Fruit fly (Drosophila melanogaster) whole organism, embryonic: Measurements from ENCODE around the gene Usp1.

Experiments used
- Aef1 ChIP-seq: fragments of 200-800 bp; sonication (Bioruptor generic); IDR thresholded peaks from 3 replicates; pipeline ENCODE4 v1.3.6; 2022; ENCODE audit warnings: missing biosample characterization, missing genetic modification characterization
- Awh ChIP-seq: fragments of 200-800 bp; sonication (Bioruptor generic); IDR thresholded peaks from 2 replicates; pipeline ENCODE4, ENCODE4 v1.3.6; 2022; ENCODE audit warnings: missing biosample characterization, missing genetic modification characterization
- Blimp-1 ChIP-seq: fragments of 200-800 bp; sonication (Bioruptor generic); optimal IDR thresholded peaks from 3 replicates; lab custom pipeline; 2018; ENCODE audit warnings: missing biosample characterization, missing genetic modification characterization, mild to moderate bottlenecking, moderate library complexity, missing genetic modification reagents
- CG11085 ChIP-seq: fragments of 200-800 bp; sonication (Bioruptor generic); IDR thresholded peaks from 2 replicates; pipeline ENCODE4 v1.3.6; 2022; ENCODE audit warnings: missing biosample characterization, missing genetic modification characterization
- CG11560 ChIP-seq: fragments of 200-800 bp; sonication (Bioruptor generic); IDR thresholded peaks from 3 replicates; pipeline ENCODE4 v1.3.6; 2022; ENCODE audit warnings: missing biosample characterization, missing genetic modification characterization
- CG12071 ChIP-seq: fragments of 200-800 bp; sonication (Bioruptor generic); optimal IDR thresholded peaks from 3 replicates; lab custom pipeline; 2018; ENCODE audit warnings: missing biosample characterization, mild to moderate bottlenecking, missing genetic modification characterization
- CG12219 ChIP-seq: fragments of 200-800 bp; sonication (Bioruptor generic); optimal IDR thresholded peaks from 3 replicates; lab custom pipeline; 2018; ENCODE audit warnings: missing biosample characterization, mild to moderate bottlenecking, missing genetic modification characterization
- CG12299 ChIP-seq: fragments of 200-800 bp; sonication (Bioruptor generic); optimal IDR thresholded peaks from 2 replicates; lab custom pipeline; 2018; ENCODE audit warnings: missing biosample characterization, mild to moderate bottlenecking, missing genetic modification characterization
- CG12391 ChIP-seq: fragments of 200-800 bp; sonication (Bioruptor generic); optimal IDR thresholded peaks from 3 replicates; lab custom pipeline; 2018; ENCODE audit warnings: missing biosample characterization, mild to moderate bottlenecking, missing genetic modification characterization, moderate library complexity
- CG14050 ChIP-seq: fragments of 200-800 bp; sonication (Bioruptor generic); IDR thresholded peaks from 3 replicates; pipeline ENCODE4 v1.3.6; 2022; ENCODE audit warnings: missing biosample characterization, missing genetic modification characterization
- CG1529 ChIP-seq: fragments of 200-800 bp; sonication (Bioruptor generic); optimal IDR thresholded peaks from 3 replicates; lab custom pipeline; 2018; ENCODE audit warnings: missing biosample characterization, missing genetic modification characterization
- CG18599 ChIP-seq: fragments of 200-800 bp; sonication (Bioruptor generic); optimal IDR thresholded peaks from 3 replicates; lab custom pipeline; 2017; ENCODE audit warnings: missing biosample characterization, missing genetic modification characterization, mild to moderate bottlenecking, moderate library complexity, missing genetic modification reagents
- CG18764 ChIP-seq: fragments of 200-800 bp; sonication (Bioruptor generic); optimal IDR thresholded peaks from 3 replicates; lab custom pipeline; 2016; ENCODE audit warnings: missing biosample characterization, missing genetic modification characterization
- CG32772 ChIP-seq: fragments of 200-800 bp; sonication (Bioruptor generic); IDR thresholded peaks from 2 replicates; pipeline ENCODE4 v1.3.6; 2022; ENCODE audit warnings: missing biosample characterization, missing genetic modification characterization
- CG8388 ChIP-seq: fragments of 200-800 bp; sonication (Bioruptor generic); optimal IDR thresholded peaks from 2 replicates; lab custom pipeline; 2019; ENCODE audit warnings: missing biosample characterization, mild to moderate bottlenecking, missing genetic modification characterization, moderate library complexity
- Dek ChIP-seq: fragments of 200-800 bp; sonication (Bioruptor generic); optimal IDR thresholded peaks from 3 replicates; lab custom pipeline; 2019; ENCODE audit warnings: missing biosample characterization, mild to moderate bottlenecking, missing genetic modification characterization, moderate library complexity
- E2f2 ChIP-seq: fragments of 200-800 bp; sonication (Bioruptor generic); IDR thresholded peaks from 2 replicates; pipeline ENCODE4 v1.3.6; 2022; ENCODE audit warnings: missing biosample characterization, missing genetic modification characterization
- Eip74EF ChIP-seq, 2 experiments: fragments of 200-800 bp in 1 of 2; fragments of >200 bp in 1 of 2; sonication (Bioruptor generic) in 1 of 2; optimal IDR thresholded peaks; 2 replicates each; lab custom pipeline; 2017 to 2019; ENCODE audit warnings: missing biosample characterization in 2 of 2, missing genetic modification characterization in 2 of 2, mild to moderate bottlenecking in 1 of 2, moderate library complexity in 1 of 2
- HmgD ChIP-seq: fragments of 200-800 bp; sonication (Bioruptor generic); optimal IDR thresholded peaks from 3 replicates; lab custom pipeline; 2016; ENCODE audit warnings: missing biosample characterization, missing genetic modification characterization
- Lhr ChIP-seq: fragments of 200-800 bp; sonication (Bioruptor generic); optimal IDR thresholded peaks from 3 replicates; lab custom pipeline; 2017; ENCODE audit warnings: mild to moderate bottlenecking, missing biosample characterization, missing genetic modification reagents, missing genetic modification characterization
- Mes4 ChIP-seq: fragments of 200-800 bp; sonication (Bioruptor generic); optimal IDR thresholded peaks from 2 replicates; lab custom pipeline; 2016; ENCODE audit warnings: missing biosample characterization, missing genetic modification characterization
- Optix ChIP-seq: fragments of 200-800 bp; sonication (Bioruptor generic); IDR thresholded peaks from 3 replicates; pipeline ENCODE4 v1.3.6; 2022; ENCODE audit warnings: missing biosample characterization, missing genetic modification characterization
- Scr ChIP-seq: fragments of 200-800 bp; sonication (Bioruptor generic); IDR thresholded peaks from 2 replicates; pipeline ENCODE4 v1.3.6; 2022; ENCODE audit warnings: missing biosample characterization, missing genetic modification characterization; ENCODE audit not compliant: partially characterized antibody
- Spps ChIP-seq: fragments of 200-800 bp; sonication (Bioruptor generic); optimal IDR thresholded peaks from 2 replicates; lab custom pipeline; 2018; ENCODE audit warnings: missing biosample characterization, mild to moderate bottlenecking, missing genetic modification characterization
- Ssrp ChIP-seq: fragments of 200-800 bp; sonication (Bioruptor generic); optimal IDR thresholded peaks from 2 replicates; lab custom pipeline; 2018; ENCODE audit warnings: missing biosample characterization, mild to moderate bottlenecking, missing genetic modification characterization, moderate library complexity
- YL-1 ChIP-seq: fragments of 200-800 bp; sonication (Bioruptor generic); optimal IDR thresholded peaks from 3 replicates; lab custom pipeline; 2017; ENCODE audit warnings: missing biosample characterization, mild to moderate bottlenecking, missing genetic modification characterization
- al ChIP-seq: fragments of 200-800 bp; sonication (Bioruptor generic); IDR thresholded peaks from 2 replicates; pipeline ENCODE4 v1.3.6; 2022; ENCODE audit warnings: missing biosample characterization, missing genetic modification characterization
- bbx ChIP-seq: fragments of 200-800 bp; sonication (Bioruptor generic); IDR thresholded peaks from 2 replicates; pipeline ENCODE4 v1.3.6; 2022; ENCODE audit warnings: missing biosample characterization, missing genetic modification characterization; ENCODE audit not compliant: partially characterized antibody
- cato ChIP-seq: fragments of 200-800 bp; sonication (Bioruptor generic); optimal IDR thresholded peaks from 2 replicates; lab custom pipeline; 2016; ENCODE audit warnings: missing biosample characterization, missing genetic modification characterization, borderline replicate concordance
- fru ChIP-seq: fragments of >200 bp; optimal IDR thresholded peaks from 2 replicates; lab custom pipeline; 2017
- ftz-f1 ChIP-seq: fragments of 200-800 bp; sonication (Bioruptor generic); optimal IDR thresholded peaks from 2 replicates; lab custom pipeline; 2016; ENCODE audit warnings: missing biosample characterization, missing genetic modification characterization
- grn ChIP-seq: fragments of 200-800 bp; sonication (Bioruptor generic); optimal IDR thresholded peaks from 3 replicates; lab custom pipeline; 2017; ENCODE audit warnings: missing biosample characterization, missing genetic modification characterization
- gro ChIP-seq: fragments of 200-800 bp; sonication (Bioruptor generic); optimal IDR thresholded peaks from 2 replicates; lab custom pipeline; 2016; ENCODE audit warnings: missing biosample characterization, missing genetic modification characterization
- gsb-n ChIP-seq: fragments of 200-800 bp; sonication (Bioruptor generic); optimal IDR thresholded peaks from 3 replicates; lab custom pipeline; 2018; ENCODE audit warnings: missing biosample characterization, mild to moderate bottlenecking, missing genetic modification characterization
- jing ChIP-seq: fragments of 200-800 bp; sonication (Bioruptor generic); optimal IDR thresholded peaks from 2 replicates; lab custom pipeline; 2018; ENCODE audit warnings: missing biosample characterization, mild to moderate bottlenecking, missing genetic modification characterization
- jumu ChIP-seq: fragments of 200-800 bp; sonication (Bioruptor generic); optimal IDR thresholded peaks from 3 replicates; lab custom pipeline; 2016; ENCODE audit warnings: missing biosample characterization, missing genetic modification characterization
- kni ChIP-seq: fragments of 200-800 bp; sonication (Bioruptor generic); optimal IDR thresholded peaks from 3 replicates; lab custom pipeline; 2017; ENCODE audit warnings: mild to moderate bottlenecking, missing biosample characterization, missing genetic modification reagents, missing genetic modification characterization
- lilli ChIP-seq: fragments of 200-800 bp; sonication (Bioruptor generic); optimal IDR thresholded peaks from 3 replicates; lab custom pipeline; 2016; ENCODE audit warnings: missing biosample characterization, missing genetic modification characterization
- mirr ChIP-seq: fragments of 200-800 bp; sonication (Bioruptor generic); optimal IDR thresholded peaks from 3 replicates; lab custom pipeline; 2018; ENCODE audit warnings: missing biosample characterization, mild to moderate bottlenecking, missing genetic modification characterization
- nau ChIP-seq: fragments of 200-800 bp; sonication (Bioruptor generic); optimal IDR thresholded peaks from 3 replicates; lab custom pipeline; 2017; ENCODE audit warnings: missing biosample characterization, mild to moderate bottlenecking, missing genetic modification characterization, missing genetic modification reagents
- row ChIP-seq: fragments of 200-800 bp; sonication (Bioruptor generic); IDR thresholded peaks from 3 replicates; pipeline ENCODE4 v1.3.6; 2022; ENCODE audit warnings: missing biosample characterization, missing genetic modification characterization
- sens ChIP-seq: fragments of 200-800 bp; sonication (Bioruptor generic); peaks from one replicate; lab custom pipeline; 2016; ENCODE audit warnings: missing biosample characterization, missing genetic modification characterization
- shn ChIP-seq: fragments of 200-800 bp; sonication (Bioruptor generic); optimal IDR thresholded peaks from 3 replicates; lab custom pipeline; 2016; ENCODE audit warnings: missing biosample characterization, missing genetic modification characterization
- sim ChIP-seq: fragments of 200-800 bp; sonication (Bioruptor generic); IDR thresholded peaks from 2 replicates; pipeline ENCODE4 v1.3.6; 2022; ENCODE audit warnings: missing biosample characterization, missing genetic modification characterization
- slp2 ChIP-seq: fragments of 200-800 bp; sonication (Bioruptor generic); optimal IDR thresholded peaks from 2 replicates; lab custom pipeline; 2016; ENCODE audit warnings: missing biosample characterization, missing genetic modification characterization
- so ChIP-seq: fragments of 200-800 bp; sonication (Bioruptor generic); IDR thresholded peaks from 3 replicates; pipeline ENCODE4 v1.3.6; 2022; ENCODE audit warnings: missing biosample characterization, missing genetic modification characterization
- stc ChIP-seq: fragments of 200-800 bp; sonication (Bioruptor generic); IDR thresholded peaks from 2 replicates; pipeline ENCODE4 v1.3.6; 2022; ENCODE audit warnings: missing biosample characterization, missing genetic modification characterization
- tgo ChIP-seq: fragments of 200-800 bp; sonication (Bioruptor generic); IDR thresholded peaks from 3 replicates; pipeline ENCODE4 v1.3.6; 2022; ENCODE audit warnings: missing biosample characterization, missing genetic modification characterization
- trem ChIP-seq: fragments of 200-800 bp; optimal IDR thresholded peaks from 3 replicates; lab custom pipeline; 2019; ENCODE audit warnings: missing biosample characterization, mild to moderate bottlenecking, missing genetic modification characterization, moderate library complexity
- unc-4 ChIP-seq: fragments of 200-800 bp; sonication (Bioruptor generic); IDR thresholded peaks from 2 replicates; pipeline ENCODE4 v1.3.6; 2022; ENCODE audit warnings: missing biosample characterization, missing genetic modification characterization; ENCODE audit not compliant: partially characterized antibody
- wdn ChIP-seq: fragments of 200-800 bp; sonication (Bioruptor generic); IDR thresholded peaks from 2 replicates; pipeline ENCODE4 v1.3.6; 2022; ENCODE audit warnings: missing biosample characterization, missing genetic modification characterization

Gene Usp1

DNA sequence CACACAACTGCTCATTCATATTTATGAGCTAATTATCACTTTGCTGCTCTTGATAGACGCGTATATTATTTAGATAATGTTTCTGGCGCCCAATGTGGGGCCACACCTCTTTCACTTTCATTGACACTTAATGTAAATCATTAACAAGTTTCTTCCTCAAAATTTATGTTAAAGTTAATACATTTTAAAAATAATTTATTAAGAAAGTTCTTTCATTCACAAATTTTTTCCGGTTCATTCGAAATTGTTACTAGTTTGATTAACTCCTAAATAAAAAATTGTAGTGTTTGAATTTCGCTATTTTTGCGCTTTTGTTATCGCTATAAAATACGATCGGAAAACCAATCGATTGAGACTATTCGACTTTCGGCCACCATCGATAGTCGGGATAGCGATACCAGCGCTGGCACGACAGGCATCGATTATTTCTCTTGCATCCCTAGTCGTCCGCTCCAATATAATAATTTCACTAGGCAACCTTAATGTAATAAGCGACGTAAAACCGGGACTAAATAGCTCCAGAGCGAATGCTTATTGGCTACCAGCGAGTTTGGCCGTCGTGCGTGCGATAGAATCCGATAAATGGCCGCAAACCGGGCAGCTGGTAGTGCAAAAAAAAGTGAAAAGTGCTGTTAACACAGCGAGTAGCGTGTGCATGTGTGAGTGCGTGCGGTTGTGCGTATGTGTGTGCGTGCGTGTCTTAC is at the start of gene Usp1 (continued):
- no peak for TF ChIP-seq shn
- no peak for TF ChIP-seq Aef1
- peak; percentile 91 for TF ChIP-seq unc-4 (GFP tag; lab: Robert Waterston, UW)
- TF ChIP-seq CG12391 (tag; lab: Kevin White, UChicago), result peak; percentile 12
- no peak for TF ChIP-seq wdn
- TF ChIP-seq CG8388 (GFP tag; lab: Kevin White, UChicago), result no peak
- TF ChIP-seq grn, result no peak
- TF ChIP-seq trem (tag; lab: Kevin White, UChicago), result peak; percentile 54
- TF ChIP-seq nau (GFP tag; lab: Kevin White, UChicago), result no peak
- peak; percentile 97 for TF ChIP-seq bbx (GFP tag; lab: Robert Waterston, UW)
- no peak for TF ChIP-seq Mes4 (GFP tag; lab: Kevin White, UChicago)
- TF ChIP-seq CG32772 (GFP tag; lab: Robert Waterston, UW), result no peak
- TF ChIP-seq mirr (GFP tag; lab: Kevin White, UChicago), result peak; percentile 18
- no peak for TF ChIP-seq slp2 (GFP tag; lab: Kevin White, UChicago)
- no peak for TF ChIP-seq CG12219 (GFP tag; lab: Kevin White, UChicago)
- TF ChIP-seq stc (GFP tag; lab: Robert Waterston, UW), result no peak
- peak; percentile 65 for TF ChIP-seq gro (GFP tag; lab: Kevin White, UChicago)
- peak; percentile 94 for TF ChIP-seq E2f2 (GFP tag; lab: Robert Waterston, UW)
- TF ChIP-seq so (GFP tag; lab: Robert Waterston, UW), result no peak
- TF ChIP-seq CG11085, result no peak
- TF ChIP-seq Ssrp (tag; lab: Kevin White, UChicago), result no peak
- no peak for TF ChIP-seq fru (lab: Kevin White, UChicago)
- peak; percentile 100 for TF ChIP-seq CG11560 (tag; lab: Robert Waterston, UW)
- peak; percentile 93 for TF ChIP-seq Scr (GFP tag; lab: Robert Waterston, UW)
- TF ChIP-seq lilli (GFP tag; lab: Kevin White, UChicago), result peak; percentile 27
- TF ChIP-seq Dek (tag; lab: Kevin White, UChicago), result peak; percentile 14
- TF ChIP-seq CG12071, result no peak
- TF ChIP-seq CG18764, result no peak
- TF ChIP-seq Eip74EF (GFP tag; optimal IDR thresholded peaks at IDR 0.05; lab: Kevin White, UChicago), result no peak
- TF ChIP-seq HmgD (GFP tag; lab: Kevin White, UChicago), result peak; percentile 42
- peak; percentile 14; the same call in 1 of the 3 replicates for TF ChIP-seq row (GFP tag; lab: Robert Waterston, UW)
- no peak for TF ChIP-seq al (GFP tag; lab: Robert Waterston, UW)
- TF ChIP-seq Awh (GFP tag; lab: Robert Waterston, UW), result no peak
- TF ChIP-seq YL-1 (GFP tag; lab: Kevin White, UChicago), result peak; percentile 83
- TF ChIP-seq kni (GFP tag; lab: Kevin White, UChicago), result peak; percentile 4
- TF ChIP-seq jing, result no peak
- TF ChIP-seq Lhr (GFP tag; lab: Kevin White, UChicago), result peak; percentile 32
- TF ChIP-seq Optix (GFP tag; lab: Robert Waterston, UW), result no peak
- peak; percentile 76 for TF ChIP-seq Blimp-1 (GFP tag; lab: Kevin White, UChicago)
- TF ChIP-seq CG12299 (tag; lab: Kevin White, UChicago), result peak; percentile 10
- no peak for TF ChIP-seq CG14050 (GFP tag; lab: Robert Waterston, UW)
- TF ChIP-seq sim (GFP tag; lab: Robert Waterston, UW), result no peak
- TF ChIP-seq tgo (GFP tag; lab: Robert Waterston, UW), result no peak
- no peak for TF ChIP-seq CG1529
- peak; percentile 19 for TF ChIP-seq ftz-f1 (GFP tag; lab: Kevin White, UChicago)
- TF ChIP-seq Spps (tag; lab: Kevin White, UChicago), result no peak
- peak; percentile 14 for TF ChIP-seq jumu
- TF ChIP-seq cato (GFP tag; lab: Kevin White, UChicago), result no peak
- TF ChIP-seq CG18599 (GFP tag; lab: Kevin White, UChicago), result no peak
- no peak for TF ChIP-seq gsb-n
- peak; percentile 77 for TF ChIP-seq sens (GFP tag; lab: Kevin White, UChicago)
